Worm (Caenorhabditis elegans): ENCODE results near the gene srg-69.

DNA sequence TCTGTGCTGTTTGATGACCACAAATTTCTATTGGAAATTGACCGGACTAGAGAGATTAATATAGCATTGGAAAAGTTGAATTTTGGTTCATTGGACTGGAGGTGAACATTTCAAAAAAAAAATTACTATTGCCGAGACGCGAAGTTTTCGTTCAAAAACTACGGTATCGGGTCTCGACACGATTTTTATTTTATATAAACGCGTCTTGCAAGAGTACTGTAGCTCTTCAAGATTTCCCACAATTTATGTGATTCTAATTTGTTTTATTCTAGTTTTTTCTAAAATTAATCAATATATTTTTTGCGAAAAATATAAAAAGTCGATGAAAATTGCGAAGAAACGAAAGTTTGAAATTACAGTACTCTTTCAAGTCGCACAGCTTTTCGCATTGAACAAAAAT is 15.2 kb downstream of the srg-69 start, which contains the start of gene F09E5.12:
- no peak for TF ChIP-seq saeg-2 (GFP tag; IDR thresholded peaks at IDR 0.05)
- no peak for TF ChIP-seq ceh-28 (tag; optimal IDR thresholded peaks at IDR 0.05)
- no peak for TF ChIP-seq spr-1 (tag; optimal IDR thresholded peaks at IDR 0.05)
- peak; percentile 3 for TF ChIP-seq aha-1 (tag)
- TF ChIP-seq skn-1 (tag; optimal IDR thresholded peaks at IDR 0.05): no peak
- no peak for TF ChIP-seq ztf-11 (tag; optimal IDR thresholded peaks at IDR 0.05)
- TF ChIP-seq snpc-4 (tag; optimal IDR thresholded peaks at IDR 0.05): no peak
- TF ChIP-seq unc-62 (GFP tag; optimal IDR thresholded peaks at IDR 0.05 in 1 of 2): no peak
- TF ChIP-seq unc-62 (tag; optimal IDR thresholded peaks at IDR 0.05): no peak
- no peak for TF ChIP-seq nhr-237 (tag; optimal IDR thresholded peaks at IDR 0.05)
